Worm (Caenorhabditis elegans): Measurements from ENCODE around the gene letm-1.
A peak's percentile ranks its signal among the peaks of the same experiment; 100 is the strongest.

letm-1 gene

DNA sequence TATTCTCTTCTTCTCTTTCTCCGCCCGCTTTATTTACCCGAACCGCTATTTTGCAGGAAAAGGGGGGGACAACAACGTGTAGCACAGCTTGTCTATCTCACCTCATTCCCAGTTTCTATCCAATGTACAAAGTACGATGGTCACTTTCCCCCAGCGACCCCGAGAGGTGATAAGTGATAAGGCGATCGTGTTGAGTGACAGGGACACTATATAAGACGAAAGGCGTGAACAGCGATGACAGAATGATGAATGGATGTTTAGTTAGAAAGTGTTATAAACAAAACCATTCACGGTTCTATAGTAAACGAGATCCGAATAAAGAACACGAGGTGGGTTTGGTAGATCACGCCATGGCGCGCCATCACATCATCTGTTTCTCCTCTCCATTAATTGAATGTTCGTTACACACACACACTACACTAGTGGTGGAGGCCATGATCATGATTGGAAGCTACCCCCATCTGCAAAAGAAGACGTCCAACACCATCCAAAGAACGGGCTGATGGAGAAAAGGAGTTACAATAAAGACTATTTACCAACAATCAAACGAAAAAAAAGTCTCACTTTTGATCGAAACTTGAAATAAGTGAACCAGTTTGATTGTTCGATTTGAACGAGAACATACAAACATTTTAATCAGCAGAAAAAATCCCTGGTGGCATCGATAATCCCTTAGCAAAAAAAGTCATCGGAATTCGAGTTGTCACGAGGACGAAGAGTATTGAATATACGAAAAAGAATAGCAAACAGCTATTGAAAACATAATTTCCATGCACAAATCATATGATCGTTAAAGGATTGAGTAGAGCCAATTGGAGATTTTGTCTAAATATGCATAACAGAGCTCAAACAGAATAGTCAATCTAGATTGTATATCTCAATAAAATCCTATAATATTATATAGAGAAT lies 4.5 kb upstream of the letm-1 start:
- TF ChIP-seq unc-62 (GFP tag; optimal IDR thresholded peaks at IDR 0.05): peak; percentile 84
- no peak for TF ChIP-seq mep-1 (tag; optimal IDR thresholded peaks at IDR 0.05)
- TF ChIP-seq cnd-1 (tag; optimal IDR thresholded peaks at IDR 0.05): no peak
- no peak for TF ChIP-seq bed-3 (GFP tag; optimal IDR thresholded peaks at IDR 0.05)
- no peak for TF ChIP-seq snpc-4 (tag; optimal IDR thresholded peaks at IDR 0.05)
- no peak for TF ChIP-seq ztf-11 (tag; optimal IDR thresholded peaks at IDR 0.05)
- no peak for TF ChIP-seq nhr-28 (tag; optimal IDR thresholded peaks at IDR 0.05)
- no peak for TF ChIP-seq lsy-2 (tag; optimal IDR thresholded peaks at IDR 0.05)
- TF ChIP-seq pha-4 (tag; optimal IDR thresholded peaks at IDR 0.05): no peak
- peak; percentile 76 for TF ChIP-seq ham-2 (GFP tag; optimal IDR thresholded peaks at IDR 0.05)
- no peak for TF ChIP-seq nhr-12 (tag; optimal IDR thresholded peaks at IDR 0.05)
- TF ChIP-seq unc-39 (tag; optimal IDR thresholded peaks at IDR 0.05): no peak

DNA sequence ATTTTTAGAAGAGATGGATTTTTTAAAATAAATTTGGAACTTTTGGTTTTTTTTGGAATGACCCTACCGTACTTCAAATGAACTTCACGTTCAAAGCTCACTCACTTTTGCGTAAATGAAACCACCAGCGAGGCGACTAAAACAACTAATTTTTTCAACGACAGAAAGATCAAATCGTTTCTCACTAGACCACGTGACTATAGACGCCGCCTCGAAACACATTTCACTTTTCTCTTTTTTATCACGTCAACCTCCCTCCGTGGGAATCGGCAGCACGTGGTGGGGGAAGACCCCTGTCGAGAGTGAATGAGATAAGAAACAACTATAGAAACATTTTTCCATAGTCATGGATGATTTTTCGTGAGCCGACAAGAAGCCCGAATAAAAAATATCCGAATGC lies 3.8 kb upstream of the letm-1 start:
- no peak for TF ChIP-seq sem-2 (GFP tag; optimal IDR thresholded peaks at IDR 0.05)
- no peak for TF ChIP-seq drap-1 (GFP tag; optimal IDR thresholded peaks at IDR 0.05)
- no peak for TF ChIP-seq ceh-83 (GFP tag; optimal IDR thresholded peaks at IDR 0.05)
- TF ChIP-seq nhr-2 (tag; optimal IDR thresholded peaks at IDR 0.05): no peak
- TF ChIP-seq cnd-1 (tag; optimal IDR thresholded peaks at IDR 0.05): no peak

ce11 chrV:13657841-13658338 lies 3.2 kb upstream of the letm-1 start:
- TF ChIP-seq hlh-1 (tag; optimal IDR thresholded peaks at IDR 0.05): peak; percentile 72
- TF ChIP-seq unc-62 (GFP tag; optimal IDR thresholded peaks at IDR 0.05): peak; percentile 44
- no peak for TF ChIP-seq drap-1 (GFP tag; optimal IDR thresholded peaks at IDR 0.05)

- no peak for TF ChIP-seq sem-2 (GFP tag; optimal IDR thresholded peaks at IDR 0.05)
- TF ChIP-seq cnd-1 (tag; optimal IDR thresholded peaks at IDR 0.05): no peak
- TF ChIP-seq elt-3 (tag; optimal IDR thresholded peaks at IDR 0.05): no peak
- no peak for TF ChIP-seq unc-39 (tag; optimal IDR thresholded peaks at IDR 0.05)
- TF ChIP-seq mep-1 (tag; optimal IDR thresholded peaks at IDR 0.05): no peak
- TF ChIP-seq bed-3 (GFP tag; optimal IDR thresholded peaks at IDR 0.05): no peak
- TF ChIP-seq snpc-4 (tag; optimal IDR thresholded peaks at IDR 0.05): no peak
- TF ChIP-seq M03D4.4 (tag; optimal IDR thresholded peaks at IDR 0.05): no peak
- TF ChIP-seq flh-1 (GFP tag; optimal IDR thresholded peaks at IDR 0.05): no peak
- TF ChIP-seq elt-1 (tag; optimal IDR thresholded peaks at IDR 0.05; ENCODE audit: borderline replicate concordance, insufficient read depth): no peak
These were observed 2.5 kb upstream of the letm-1 start for ce11 chrV:13658577-13658976.

DNA sequence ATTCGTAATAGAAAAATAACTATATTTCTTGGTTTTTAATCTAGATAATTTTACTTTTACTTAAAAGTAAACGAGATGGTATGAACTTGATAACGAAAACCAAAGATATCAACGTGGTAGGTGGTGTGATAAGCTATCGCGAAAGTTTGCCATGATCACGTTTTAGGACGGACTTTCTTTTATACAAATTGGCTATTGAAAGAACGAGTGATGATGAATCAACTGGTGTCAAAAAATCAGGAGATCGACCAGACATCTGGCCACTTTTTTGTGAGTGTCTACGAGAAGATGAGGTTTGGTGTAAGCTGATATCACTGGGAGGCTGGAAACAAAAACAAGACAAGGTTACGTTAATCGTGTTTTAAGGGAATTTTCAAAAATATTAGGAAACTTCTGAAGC lies 1.8 kb upstream of the letm-1 start:
- TF ChIP-seq pha-4 (tag; optimal IDR thresholded peaks at IDR 0.05) (no peak), elt-1 (tag; optimal IDR thresholded peaks at IDR 0.05; ENCODE audit: borderline replicate concordance, insufficient read depth) (no peak), mep-1 (tag; optimal IDR thresholded peaks at IDR 0.05) (no peak), lin-32 (GFP tag; optimal IDR thresholded peaks at IDR 0.05) (no peak), nhr-28 (tag; optimal IDR thresholded peaks at IDR 0.05) (no peak), hlh-1 (tag; optimal IDR thresholded peaks at IDR 0.05) (no peak), ham-2 (GFP tag; optimal IDR thresholded peaks at IDR 0.05) (no peak), mls-2 (tag; optimal IDR thresholded peaks at IDR 0.05) (no peak), nhr-76 (tag; optimal IDR thresholded peaks at IDR 0.05) (no peak), unc-39 (tag; optimal IDR thresholded peaks at IDR 0.05) (no peak), mab-5 (tag; optimal IDR thresholded peaks at IDR 0.05) (no peak)

ce11 chrV:13660115-13660514 lies 942 bp upstream of the letm-1 start:
- TF ChIP-seq unc-39 (tag; optimal IDR thresholded peaks at IDR 0.05) (no peak), cnd-1 (tag; optimal IDR thresholded peaks at IDR 0.05) (no peak), ham-2 (GFP tag; optimal IDR thresholded peaks at IDR 0.05) (no peak), mep-1 (tag; optimal IDR thresholded peaks at IDR 0.05) (no peak), tbx-8 (GFP tag; optimal IDR thresholded peaks at IDR 0.05) (no peak), pha-4 (tag; optimal IDR thresholded peaks at IDR 0.05) (no peak)

Measured in whole organism, mixed stage, embryonic.